Fruit fly (Drosophila melanogaster) whole organism, wandering third instar larva: ENCODE measurements around the gene hwt.

Experiments
- CG32264 ChIP-seq: fragments of 200-800 bp; sonication (Bioruptor generic); optimal IDR thresholded peaks from 2 replicates; lab custom pipeline; 2016; ENCODE audit warnings: missing biosample characterization, missing genetic modification characterization
- CG9705 ChIP-seq: fragments of 200-800 bp; sonication (Bioruptor generic); optimal IDR thresholded peaks from 2 replicates; lab custom pipeline; 2018; ENCODE audit warnings: missing biosample characterization, mild to moderate bottlenecking, missing genetic modification characterization
- Dfd ChIP-seq: fragments of >200 bp; optimal IDR thresholded peaks from 2 replicates; lab custom pipeline; 2017; ENCODE audit warnings: missing biosample characterization, missing genetic modification characterization
- Dif ChIP-seq: fragments of 200-275, 200-300 bp; sonication (Bioruptor generic); optimal IDR thresholded peaks from 2 replicates; lab custom pipeline; 2018; ENCODE audit warnings: missing biosample characterization, missing genetic modification characterization; ENCODE audit not compliant: partially characterized antibody
- GATAd ChIP-seq: sonication (Bioruptor generic); optimal IDR thresholded peaks from 2 replicates; lab custom pipeline; 2016; ENCODE audit warnings: missing biosample characterization, missing genetic modification characterization
- Hnf4 ChIP-seq: fragments of 200-800 bp; sonication (Bioruptor generic); optimal IDR thresholded peaks from 2 replicates; lab custom pipeline; 2016; ENCODE audit warnings: missing biosample characterization, mild to moderate bottlenecking, missing genetic modification characterization
- Hr78 ChIP-seq: fragments of >200 bp; optimal IDR thresholded peaks from 2 replicates; lab custom pipeline; 2017; ENCODE audit warnings: missing biosample characterization, missing genetic modification characterization
- Hr83 ChIP-seq: fragments of 200-300 bp; sonication (Bioruptor generic); optimal IDR thresholded peaks from 2 replicates; lab custom pipeline; 2016; ENCODE audit warnings: missing biosample characterization, mild to moderate bottlenecking, missing genetic modification characterization, moderate library complexity; ENCODE audit not compliant: poor library complexity, severe bottlenecking
- Jra ChIP-seq: sonication (Bioruptor generic); optimal IDR thresholded peaks from 2 replicates; lab custom pipeline; 2016; ENCODE audit warnings: missing biosample characterization, missing genetic modification characterization
- Mio ChIP-seq: sonication (Bioruptor generic); optimal IDR thresholded peaks from 2 replicates; lab custom pipeline; 2016; ENCODE audit warnings: missing biosample characterization, missing genetic modification characterization
- Myc ChIP-seq: fragments of >200 bp; optimal IDR thresholded peaks from 2 replicates; lab custom pipeline; 2017
- OdsH ChIP-seq: fragments of 200-800 bp; sonication (Bioruptor generic); optimal IDR thresholded peaks from 2 replicates; lab custom pipeline; 2016; ENCODE audit warnings: missing biosample characterization, mild to moderate bottlenecking, missing genetic modification characterization
- Rel ChIP-seq, 2 experiments: fragments of 200-800 bp; sonication (Bioruptor generic) in 1 of 2; optimal IDR thresholded peaks; 2 replicates in 1 of 2; 3 replicates in 1 of 2; lab custom pipeline; 2016 to 2019; ENCODE audit warnings: mild to moderate bottlenecking in 2 of 2, missing biosample characterization in 2 of 2, missing genetic modification characterization in 2 of 2, moderate library complexity in 1 of 2
- Sp1 ChIP-seq: fragments of 200-800 bp; sonication (Bioruptor generic); optimal IDR thresholded peaks from 3 replicates; lab custom pipeline; 2019; ENCODE audit warnings: missing biosample characterization, mild to moderate bottlenecking, missing genetic modification characterization, moderate library complexity
- Vsx2 ChIP-seq: fragments of 200-300, 225-300 bp; sonication (Bioruptor generic); optimal IDR thresholded peaks from 2 replicates; lab custom pipeline; 2018; ENCODE audit warnings: missing biosample characterization, missing genetic modification characterization; ENCODE audit not compliant: partially characterized antibody
- brk ChIP-seq: fragments of 200-800 bp; sonication (Bioruptor generic); optimal IDR thresholded peaks from 2 replicates; lab custom pipeline; 2016; ENCODE audit warnings: missing biosample characterization, mild to moderate bottlenecking, missing genetic modification characterization
- dmrt93B ChIP-seq: fragments of 200-800 bp; sonication (Bioruptor generic); optimal IDR thresholded peaks from 2 replicates; lab custom pipeline; 2018; ENCODE audit warnings: missing biosample characterization, mild to moderate bottlenecking, missing genetic modification characterization
- ey ChIP-seq: fragments of 200-800 bp; sonication (Bioruptor generic); optimal IDR thresholded peaks from 2 replicates; lab custom pipeline; 2016; ENCODE audit warnings: missing biosample characterization, missing genetic modification characterization
- foxo ChIP-seq, 2 experiments: fragments of 200-800 bp; sonication (Bioruptor generic); optimal IDR thresholded peaks; 2 replicates in 1 of 2; 3 replicates in 1 of 2; lab custom pipeline; 2016 to 2017; ENCODE audit warnings: missing biosample characterization in 2 of 2, missing genetic modification characterization in 2 of 2
- fru ChIP-seq: fragments of 200-800 bp; sonication (Bioruptor generic); optimal IDR thresholded peaks from 3 replicates; lab custom pipeline; 2016; ENCODE audit warnings: missing biosample characterization, mild to moderate bottlenecking, missing genetic modification characterization
- h ChIP-seq: fragments of 200-800 bp; sonication (Bioruptor generic); optimal IDR thresholded peaks from 3 replicates; lab custom pipeline; 2016; ENCODE audit warnings: missing biosample characterization, mild to moderate bottlenecking, missing genetic modification characterization
- lola ChIP-seq: fragments of >200 bp; optimal IDR thresholded peaks from 2 replicates; lab custom pipeline; 2017; ENCODE audit warnings: missing biosample characterization, missing genetic modification characterization
- pan ChIP-seq: fragments of >200 bp; optimal IDR thresholded peaks from 2 replicates; lab custom pipeline; 2017
- psq ChIP-seq: fragments of 200-800 bp; sonication (Bioruptor generic); optimal IDR thresholded peaks from 3 replicates; lab custom pipeline; 2017; ENCODE audit warnings: missing biosample characterization, mild to moderate bottlenecking, missing genetic modification characterization, moderate library complexity
- rgr ChIP-seq: fragments of 200-800 bp; sonication (Bioruptor generic); optimal IDR thresholded peaks from 3 replicates; lab custom pipeline; 2016; ENCODE audit warnings: missing biosample characterization, mild to moderate bottlenecking, missing genetic modification characterization
- sage ChIP-seq: fragments of 200-800 bp; sonication (Bioruptor generic); optimal IDR thresholded peaks from 2 replicates; lab custom pipeline; 2016; ENCODE audit warnings: missing biosample characterization, mild to moderate bottlenecking, missing genetic modification characterization
- sv ChIP-seq: fragments of 200-800 bp; sonication (Bioruptor generic); optimal IDR thresholded peaks from 3 replicates; lab custom pipeline; 2016; ENCODE audit warnings: missing biosample characterization, missing genetic modification characterization
- usp ChIP-seq: fragments of >200 bp; optimal IDR thresholded peaks from 2 replicates; lab custom pipeline; 2017; ENCODE audit warnings: missing biosample characterization, missing genetic modification characterization
- woc ChIP-seq: sonication (Bioruptor generic); optimal IDR thresholded peaks from 2 replicates; lab custom pipeline; 2016; ENCODE audit warnings: missing biosample characterization, mild to moderate bottlenecking, missing genetic modification characterization

Gene hwt

DNA sequence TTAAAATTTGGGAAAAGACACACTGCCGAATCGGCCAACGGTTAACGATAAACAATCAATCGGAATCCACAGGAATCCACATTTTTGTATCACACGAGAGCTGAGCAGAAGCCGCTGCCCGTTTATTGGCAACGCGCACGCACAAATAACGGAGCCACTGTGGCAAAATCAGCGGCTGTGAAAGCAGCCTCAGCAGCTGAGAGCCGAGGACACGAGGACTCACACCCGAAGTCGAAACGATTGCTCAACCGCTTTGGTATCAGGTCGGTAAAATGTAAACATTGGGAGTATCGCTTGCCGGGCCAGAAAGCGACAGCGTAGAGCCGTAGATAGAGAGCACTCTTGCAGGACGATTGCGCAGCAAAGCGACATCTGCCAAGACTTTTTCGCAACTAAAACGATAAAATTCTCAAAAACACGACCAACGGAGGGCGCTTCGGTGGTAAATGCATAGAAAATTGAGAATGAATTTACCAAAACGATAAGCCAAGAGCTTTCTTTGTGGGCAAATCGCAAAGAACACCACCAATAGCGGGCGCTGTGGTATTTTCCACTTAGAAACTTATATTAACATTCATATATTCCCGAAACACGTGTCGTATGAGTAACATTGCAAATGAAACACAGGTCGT lies at the start of gene hwt:
Gene hwt, minus strand, starts transcription at position 161 of the 632 bp plus-strand sequence.
- no peak for TF ChIP-seq pan
- no peak for TF ChIP-seq Hr78
- no peak for TF ChIP-seq Sp1
- TF ChIP-seq Dfd (GFP tag; lab: Kevin White, UChicago), result no peak
- no peak for TF ChIP-seq woc (GFP tag; lab: Kevin White, UChicago)
- no peak for TF ChIP-seq usp (GFP tag; lab: Kevin White, UChicago)
- TF ChIP-seq ey (GFP tag; lab: Kevin White, UChicago), result no peak
- TF ChIP-seq, all 38 proteins: peak for 0

DNA sequence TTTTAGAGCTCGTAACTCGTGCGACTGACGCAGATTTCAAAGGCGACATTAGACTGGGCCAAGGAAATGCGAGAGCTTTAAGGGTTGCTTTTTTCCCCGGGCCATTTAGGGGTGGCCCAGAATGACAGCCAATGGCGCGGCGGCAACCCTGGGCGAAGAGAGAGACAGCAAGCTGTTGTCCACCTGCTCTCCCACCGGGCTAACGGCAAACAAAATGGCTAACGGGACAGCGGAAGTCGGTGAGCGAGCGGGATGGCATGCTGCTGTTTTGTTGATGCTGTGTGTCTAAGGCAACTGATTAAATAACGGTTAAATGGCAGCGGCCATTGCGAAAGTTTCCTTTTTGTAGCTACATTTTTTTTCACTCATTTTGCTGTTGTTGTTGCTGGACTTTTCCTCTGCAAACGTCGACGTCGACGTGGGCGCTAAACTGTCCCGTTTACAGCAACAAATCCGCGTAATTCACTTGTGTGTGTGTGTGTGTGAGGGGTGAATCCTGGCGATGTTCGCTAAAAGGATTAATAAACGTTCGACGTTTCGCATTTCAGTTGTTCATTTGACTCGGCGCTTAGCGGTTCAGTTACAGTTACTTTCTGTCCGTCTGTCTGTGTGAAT lies 47.6 kb upstream of the hwt start, which contains the start of gene CG11085:
Gene CG11085, plus strand, starts transcription at position 565 of the 615 bp plus-strand sequence.
- TF ChIP-seq dmrt93B (GFP tag; lab: Kevin White, UChicago), result no peak

DNA sequence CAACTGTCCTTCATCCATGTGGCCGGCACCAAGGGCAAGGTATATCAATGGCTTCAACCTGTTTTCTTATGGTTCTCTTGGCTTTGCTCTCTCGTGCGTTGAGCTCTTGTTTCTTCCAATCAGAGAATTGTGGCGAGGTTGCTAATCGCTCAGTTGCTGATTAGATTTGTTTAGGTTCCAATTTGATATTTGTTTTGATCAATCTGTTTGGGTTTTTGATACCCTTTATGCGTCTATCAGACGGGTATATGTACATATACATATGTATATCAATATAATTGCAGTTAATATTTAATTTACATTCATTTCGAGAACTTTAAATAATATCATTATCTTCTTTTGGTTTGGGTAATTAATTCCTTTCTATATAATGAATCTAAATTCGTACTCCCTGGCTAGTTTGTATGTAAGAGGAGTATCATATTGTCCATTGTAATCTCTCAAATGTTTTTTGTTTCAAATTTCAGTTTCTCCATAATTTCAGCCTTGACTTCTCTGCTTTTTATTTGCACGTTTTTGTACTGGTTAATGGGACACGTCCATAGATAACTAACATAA lies 45.1 kb upstream of the hwt start:
- no peak for TF ChIP-seq fru (GFP tag; lab: Kevin White, UChicago)
- no peak for TF ChIP-seq Rel (GFP tag; optimal IDR thresholded peaks at IDR 0.05; lab: Kevin White, UChicago)
- no peak for TF ChIP-seq Rel (tag; optimal IDR thresholded peaks at IDR 0.05; lab: Kevin White, UChicago)
- no peak for TF ChIP-seq CG32264 (GFP tag; lab: Kevin White, UChicago)
- no peak for TF ChIP-seq Myc (lab: Kevin White, UChicago)
- no peak for TF ChIP-seq Vsx2 (GFP tag; lab: Kevin White, UChicago)
- no peak for TF ChIP-seq OdsH (GFP tag; lab: Kevin White, UChicago)
- TF ChIP-seq sage (GFP tag; lab: Kevin White, UChicago), result no peak
- no peak for TF ChIP-seq lola (GFP tag; lab: Kevin White, UChicago)
- TF ChIP-seq Sp1, result no peak
- no peak for TF ChIP-seq Mio (GFP tag; lab: Kevin White, UChicago)
- no peak for TF ChIP-seq foxo (GFP tag; optimal IDR thresholded peaks at IDR 0.05; lab: Kevin White, UChicago)
- no peak for TF ChIP-seq woc (GFP tag; lab: Kevin White, UChicago)
- TF ChIP-seq Hr83 (GFP tag; lab: Kevin White, UChicago), result no peak
- TF ChIP-seq Jra (GFP tag; lab: Kevin White, UChicago), result no peak
- TF ChIP-seq Hnf4, result no peak
- TF ChIP-seq h (GFP tag; lab: Kevin White, UChicago), result no peak
- TF ChIP-seq GATAd (GFP tag; lab: Kevin White, UChicago), result no peak

DNA sequence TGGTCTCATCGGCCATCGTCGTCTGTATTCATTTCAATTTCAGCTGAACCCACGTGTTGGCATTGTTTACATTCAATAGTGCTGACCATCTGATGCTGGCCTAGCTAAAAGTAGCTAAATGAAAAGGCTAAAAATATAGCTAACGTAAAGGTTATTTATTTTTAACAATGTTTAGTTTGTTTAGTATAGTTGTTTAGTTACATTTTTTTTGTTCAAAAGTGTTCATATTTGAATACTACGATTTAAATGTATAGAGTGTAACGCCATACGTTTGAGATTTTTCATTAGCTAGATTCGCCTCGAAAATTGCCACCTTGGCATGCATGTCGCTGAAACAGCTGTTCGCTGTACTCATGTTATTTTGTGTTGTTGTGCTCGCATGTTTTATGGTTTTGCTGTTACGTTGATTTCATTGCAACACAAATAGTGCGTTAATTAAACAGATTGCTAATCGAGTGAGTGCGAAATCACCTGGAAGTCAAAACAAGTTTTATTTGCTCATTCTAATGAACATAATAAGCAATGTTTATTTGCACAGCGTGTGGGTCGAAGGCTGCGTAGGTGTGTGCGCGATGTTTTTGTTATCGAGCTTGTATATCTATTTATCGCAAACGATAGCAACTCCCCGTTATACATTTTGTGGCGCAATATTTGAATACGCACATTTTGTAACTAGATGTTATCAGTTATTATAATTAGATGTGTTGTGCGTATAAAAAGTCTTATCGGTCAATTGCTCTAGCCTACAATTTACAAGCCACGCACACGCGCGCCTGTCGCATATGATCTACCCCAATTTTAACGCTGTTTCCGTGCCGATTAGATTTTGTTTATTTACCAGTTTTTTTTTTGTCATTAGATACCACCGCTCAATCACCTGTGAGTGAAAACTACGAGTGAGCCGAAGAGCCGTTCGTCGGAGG lies 43.5 kb upstream of the hwt start, which contains the start of the genes CG1463 and Fpgs1:
Gene CG1463, minus strand, starts transcription at position 132 of the 923 bp plus-strand sequence.
Gene Fpgs1, plus strand, starts transcription at position 332 of the 923 bp plus-strand sequence.
- TF ChIP-seq psq, result peak; percentile 30
- TF ChIP-seq ey (GFP tag; lab: Kevin White, UChicago), result peak; percentile 14
- TF ChIP-seq CG9705 (GFP tag; lab: Kevin White, UChicago), result peak; percentile 31
- TF ChIP-seq Hnf4, result no peak
- TF ChIP-seq Myc (lab: Kevin White, UChicago), result peak; percentile 99
- TF ChIP-seq Jra (GFP tag; lab: Kevin White, UChicago), result peak; percentile 55
- no peak for TF ChIP-seq CG32264 (GFP tag; lab: Kevin White, UChicago)
- TF ChIP-seq Sp1, result no peak

DNA sequence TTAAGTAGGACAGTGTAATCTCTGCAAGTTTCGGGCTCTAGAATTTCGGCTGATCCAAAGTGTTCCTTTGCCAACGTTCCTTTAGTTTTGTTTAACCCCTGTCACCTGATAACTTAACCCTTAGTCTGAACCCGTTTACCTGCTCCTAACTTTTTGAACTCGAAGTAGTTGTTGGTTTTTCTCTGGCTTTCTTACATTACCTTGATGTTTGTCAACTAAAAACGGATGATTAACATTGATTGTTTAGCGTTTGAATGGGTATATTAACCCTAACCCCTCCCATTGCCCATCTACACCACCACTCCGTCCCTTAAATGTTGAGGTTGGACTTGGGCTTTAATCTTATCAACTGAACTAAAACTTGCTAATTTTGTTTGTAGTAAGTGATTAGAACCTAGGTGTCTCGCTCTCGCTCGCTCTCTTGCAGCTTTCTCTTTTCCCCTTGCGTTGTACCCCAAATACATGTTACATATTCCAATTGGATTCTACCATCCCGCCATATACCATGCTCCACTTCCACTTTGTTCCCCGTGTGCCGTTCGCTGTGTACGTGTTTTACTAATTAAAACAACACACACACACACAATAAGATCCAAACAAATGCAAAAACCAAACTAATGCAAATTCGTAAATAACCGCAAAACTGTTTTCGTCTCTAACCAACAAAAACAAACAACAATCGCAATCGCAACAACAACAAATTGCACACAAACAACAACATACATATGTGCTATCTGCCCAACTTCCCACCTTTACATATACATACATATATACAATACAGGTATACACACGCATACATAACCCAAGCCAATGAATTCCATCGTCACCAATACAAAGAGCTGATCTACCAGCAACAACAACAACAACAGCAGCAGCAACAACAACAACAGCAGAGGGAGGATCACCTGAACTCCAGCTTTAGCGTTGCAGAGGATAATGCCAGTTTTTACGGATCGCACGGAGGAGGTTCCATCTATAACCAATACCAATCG lies 32.8 kb upstream of the hwt start:
- TF ChIP-seq Sp1, result no peak
- no peak for TF ChIP-seq sv (GFP tag; lab: Kevin White, UChicago)
- no peak for TF ChIP-seq psq
- no peak for TF ChIP-seq Dif
- no peak for TF ChIP-seq brk (GFP tag; lab: Kevin White, UChicago)
- TF ChIP-seq Jra (GFP tag; lab: Kevin White, UChicago), result no peak
- TF ChIP-seq Dfd (GFP tag; lab: Kevin White, UChicago), result no peak
- no peak for TF ChIP-seq Mio (GFP tag; lab: Kevin White, UChicago)
- no peak for TF ChIP-seq rgr (GFP tag; lab: Kevin White, UChicago)
- no peak for TF ChIP-seq lola (GFP tag; lab: Kevin White, UChicago)
